Worm (Caenorhabditis elegans): ENCODE measurements around the gene mdt-30.

- TF ChIP-seq cog-1 (tag; optimal IDR thresholded peaks at IDR 0.05) (no peak), ref-1 (GFP tag; conservative IDR thresholded peaks at IDR 0.05) (no peak), flt-1 (GFP tag; IDR thresholded peaks at IDR 0.05) (no peak), med-1 (GFP tag; optimal IDR thresholded peaks at IDR 0.05; ENCODE audit: insufficient read depth) (no peak), tab-1 (GFP tag; IDR thresholded peaks at IDR 0.05) (no peak)
Measured at ce11 chrIII:8067798-8068197, 40.0 kb upstream of the mdt-30 start.

All from whole organism, midembryonic.